Fruit fly (Drosophila melanogaster) whole organism, embryonic: ENCODE results near the gene Obp28a.

Experiments used
- Antp ChIP-seq: fragments of 200-800 bp; sonication (Bioruptor generic); optimal IDR thresholded peaks from 3 replicates; lab custom pipeline; 2016; ENCODE audit warnings: missing biosample characterization, missing genetic modification characterization
- CG10366 ChIP-seq: fragments of 200-800 bp; sonication (Bioruptor generic); IDR thresholded peaks from 2 replicates; pipeline ENCODE4 v1.3.6; 2022; ENCODE audit warnings: missing biosample characterization, missing genetic modification characterization
- CG11398 ChIP-seq: fragments of 200-800 bp; sonication (Bioruptor generic); optimal IDR thresholded peaks from 2 replicates; lab custom pipeline; 2016; ENCODE audit warnings: missing biosample characterization, missing genetic modification characterization
- CG11560 ChIP-seq: fragments of 200-800 bp; sonication (Bioruptor generic); IDR thresholded peaks from 3 replicates; pipeline ENCODE4 v1.3.6; 2022; ENCODE audit warnings: missing biosample characterization, missing genetic modification characterization
- CG12299 ChIP-seq: fragments of 200-800 bp; sonication (Bioruptor generic); optimal IDR thresholded peaks from 2 replicates; lab custom pipeline; 2018; ENCODE audit warnings: missing biosample characterization, mild to moderate bottlenecking, missing genetic modification characterization
- CG1233 ChIP-seq: fragments of 200-800 bp; sonication (Bioruptor generic); optimal IDR thresholded peaks from 4 replicates; lab custom pipeline; 2018; ENCODE audit warnings: missing biosample characterization, mild to moderate bottlenecking, missing genetic modification characterization
- CG14710 ChIP-seq: fragments of 200-800 bp; sonication (Bioruptor generic); optimal IDR thresholded peaks from 3 replicates; lab custom pipeline; 2019; ENCODE audit warnings: missing biosample characterization, mild to moderate bottlenecking, missing genetic modification characterization, moderate library complexity
- CG1647 ChIP-seq: fragments of 200-800 bp; sonication (Bioruptor generic); optimal IDR thresholded peaks from 3 replicates; lab custom pipeline; 2016; ENCODE audit warnings: missing biosample characterization, missing genetic modification characterization
- CG16815 ChIP-seq: fragments of 200-800 bp; sonication (Bioruptor generic); optimal IDR thresholded peaks from 3 replicates; lab custom pipeline; 2017; ENCODE audit warnings: missing biosample characterization, mild to moderate bottlenecking, missing genetic modification characterization
- CG17385 ChIP-seq: fragments of 200-800 bp; sonication (Bioruptor generic); optimal IDR thresholded peaks from 3 replicates; lab custom pipeline; 2018; ENCODE audit warnings: missing biosample characterization, mild to moderate bottlenecking, missing genetic modification characterization
- CG17829 ChIP-seq: fragments of 200-800 bp; optimal IDR thresholded peaks from 2 replicates; lab custom pipeline; 2019; ENCODE audit warnings: missing biosample characterization, mild to moderate bottlenecking, missing genetic modification characterization, moderate library complexity
- CG2712 ChIP-seq: fragments of 200-800 bp; optimal IDR thresholded peaks from 3 replicates; lab custom pipeline; 2019; ENCODE audit warnings: missing biosample characterization, mild to moderate bottlenecking, missing genetic modification characterization, moderate library complexity
- CG2889 ChIP-seq: fragments of 200-800 bp; sonication (Bioruptor generic); IDR thresholded peaks from 3 replicates; pipeline ENCODE4 v1.3.6; 2022; ENCODE audit warnings: missing biosample characterization, missing genetic modification characterization
- CG42726 ChIP-seq: fragments of 200-800 bp; sonication (Bioruptor generic); IDR thresholded peaks from 2 replicates; pipeline ENCODE4 v1.3.6; 2022; ENCODE audit warnings: missing biosample characterization, missing genetic modification characterization; ENCODE audit not compliant: partially characterized antibody
- CG4404 ChIP-seq: fragments of 200-800 bp; sonication (Bioruptor generic); IDR thresholded peaks from 2 replicates; pipeline ENCODE4 v1.3.6; 2022; ENCODE audit warnings: missing biosample characterization, missing genetic modification characterization
- CG4617 ChIP-seq: fragments of 200-800 bp; sonication (Bioruptor generic); optimal IDR thresholded peaks from 3 replicates; lab custom pipeline; 2016; ENCODE audit warnings: missing biosample characterization, missing genetic modification characterization, borderline replicate concordance
- CG4707 ChIP-seq: fragments of 200-800 bp; sonication (Bioruptor generic); optimal IDR thresholded peaks from 2 replicates; lab custom pipeline; 2018; ENCODE audit warnings: missing biosample characterization, mild to moderate bottlenecking, missing genetic modification characterization, moderate library complexity
- CG6813 ChIP-seq: fragments of 200-800 bp; sonication (Bioruptor generic); optimal IDR thresholded peaks from 2 replicates; lab custom pipeline; 2017; ENCODE audit warnings: missing biosample characterization, missing genetic modification characterization, mild to moderate bottlenecking, moderate library complexity, missing genetic modification reagents
- CG7556 ChIP-seq: fragments of 200-800 bp; sonication (Bioruptor generic); optimal IDR thresholded peaks from 2 replicates; lab custom pipeline; 2017; ENCODE audit warnings: missing biosample characterization, mild to moderate bottlenecking, missing genetic modification characterization
- Chrac-16 ChIP-seq: fragments of 200-800 bp; sonication (Bioruptor generic); optimal IDR thresholded peaks from 3 replicates; lab custom pipeline; 2016; ENCODE audit warnings: missing biosample characterization, missing genetic modification characterization
- CkIIα-i1 ChIP-seq: fragments of 200-800 bp; sonication (Bioruptor generic); IDR thresholded peaks from 2 replicates; pipeline ENCODE4 v1.3.6; 2022; ENCODE audit warnings: missing biosample characterization, missing genetic modification characterization
- Doc2 ChIP-seq: fragments of 200-800 bp; sonication (Bioruptor generic); IDR thresholded peaks from 2 replicates; pipeline ENCODE4 v1.3.6; 2022; ENCODE audit warnings: missing biosample characterization, missing genetic modification characterization
- Ets65A ChIP-seq: fragments of 200-800 bp; sonication (Bioruptor generic); peaks from one replicate; lab custom pipeline; 2016; ENCODE audit warnings: missing biosample characterization, missing genetic modification characterization
- Fer2 ChIP-seq: fragments of 200-800 bp; sonication (Bioruptor generic); optimal IDR thresholded peaks from 2 replicates; lab custom pipeline; 2018; ENCODE audit warnings: missing biosample characterization, mild to moderate bottlenecking, missing genetic modification characterization, moderate library complexity
- Fer3 ChIP-seq: fragments of 200-800 bp; sonication (Bioruptor generic); optimal IDR thresholded peaks from 2 replicates; lab custom pipeline; 2018; ENCODE audit warnings: missing biosample characterization, mild to moderate bottlenecking, missing genetic modification characterization, moderate library complexity
- Hr3 ChIP-seq: fragments of 200-800 bp; sonication (Bioruptor generic); optimal IDR thresholded peaks from 3 replicates; lab custom pipeline; 2016; ENCODE audit warnings: missing biosample characterization, missing genetic modification characterization
- NC2α ChIP-seq: fragments of 200-800 bp; sonication (Bioruptor generic); optimal IDR thresholded peaks from 2 replicates; lab custom pipeline; 2016; ENCODE audit warnings: missing biosample characterization, missing genetic modification characterization
- PHDP ChIP-seq: fragments of 200-800 bp; sonication (Bioruptor generic); optimal IDR thresholded peaks from 3 replicates; lab custom pipeline; 2018; ENCODE audit warnings: missing biosample characterization, mild to moderate bottlenecking, missing genetic modification characterization, moderate library complexity
- Pdp1 ChIP-seq, 2 experiments: fragments of 200-800 bp; sonication (Bioruptor generic); optimal IDR thresholded peaks; 3 replicates each; lab custom pipeline; 2016; ENCODE audit warnings: missing biosample characterization in 2 of 2, missing genetic modification characterization in 2 of 2, mild to moderate bottlenecking in 1 of 2, moderate library complexity in 1 of 2
- Sox102F ChIP-seq: fragments of 200-800 bp; sonication (Bioruptor generic); optimal IDR thresholded peaks from 2 replicates; lab custom pipeline; 2018; ENCODE audit warnings: missing biosample characterization, mild to moderate bottlenecking, missing genetic modification characterization, moderate library complexity
- Stat92E ChIP-seq, 3 experiments: fragments of >200 bp in 2 of 3; fragments of 200-800 bp in 1 of 3; sonication (Bioruptor generic) in 1 of 3; optimal IDR thresholded peaks; 2 replicates each; lab custom pipeline; 2017 to 2019; ENCODE audit warnings: missing biosample characterization in 3 of 3, missing genetic modification characterization in 3 of 3, mild to moderate bottlenecking in 1 of 3, moderate library complexity in 1 of 3
- abd-A ChIP-seq: fragments of 200-800 bp; sonication (Bioruptor generic); optimal IDR thresholded peaks from 3 replicates; lab custom pipeline; 2019; ENCODE audit warnings: missing biosample characterization, mild to moderate bottlenecking, missing genetic modification characterization, moderate library complexity
- ac ChIP-seq: fragments of 200-800 bp; sonication (Bioruptor generic); optimal IDR thresholded peaks from 3 replicates; lab custom pipeline; 2017; ENCODE audit warnings: missing biosample characterization, mild to moderate bottlenecking, missing genetic modification characterization
- cato ChIP-seq: fragments of 200-800 bp; sonication (Bioruptor generic); optimal IDR thresholded peaks from 2 replicates; lab custom pipeline; 2016; ENCODE audit warnings: missing biosample characterization, missing genetic modification characterization, borderline replicate concordance
- chn ChIP-seq: fragments of 200-800 bp; sonication (Bioruptor generic); optimal IDR thresholded peaks from 2 replicates; lab custom pipeline; 2016; ENCODE audit warnings: missing biosample characterization, missing genetic modification characterization
- dati ChIP-seq: fragments of 200-800 bp; sonication (Bioruptor generic); IDR thresholded peaks from 2 replicates; pipeline ENCODE4 v1.3.6; 2022; ENCODE audit warnings: missing biosample characterization, missing genetic modification characterization
- disco-r ChIP-seq: fragments of 200-800 bp; sonication (Bioruptor generic); optimal IDR thresholded peaks from 2 replicates; lab custom pipeline; 2016; ENCODE audit warnings: missing biosample characterization, missing genetic modification characterization
- lov ChIP-seq, 2 experiments: fragments of 200-800 bp in 1 of 2; fragments of >200 bp in 1 of 2; sonication (Bioruptor generic) in 1 of 2; IDR thresholded peaks in 1 of 2; optimal IDR thresholded peaks in 1 of 2; 2 replicates in 1 of 2; 3 replicates in 1 of 2; pipeline versions ENCODE4 v1.3.6 to Lab custom; 2017 to 2022; ENCODE audit warnings: missing biosample characterization in 1 of 2, missing genetic modification characterization in 1 of 2
- pan ChIP-seq, 4 experiments: fragments of >200 bp in 3 of 4; fragments of 200-800 bp in 1 of 4; sonication (Bioruptor generic) in 1 of 4; optimal IDR thresholded peaks in 3 of 4; IDR thresholded peaks in 1 of 4; 2 replicates each; pipeline versions ENCODE4 v1.3.6 to Lab custom; 2017 to 2022; ENCODE audit warnings: missing biosample characterization in 2 of 4, missing genetic modification characterization in 2 of 4, mixed read lengths in 1 of 4
- phol ChIP-seq: fragments of 200-800 bp; sonication (Bioruptor generic); optimal IDR thresholded peaks from 3 replicates; lab custom pipeline; 2018; ENCODE audit warnings: missing biosample characterization, mild to moderate bottlenecking, missing genetic modification characterization, moderate library complexity
- prd ChIP-seq, 3 experiments: fragments of >200 bp in 2 of 3; fragments of 200-800 bp in 1 of 3; sonication (Bioruptor generic) in 1 of 3; optimal IDR thresholded peaks in 2 of 3; IDR thresholded peaks in 1 of 3; 2 replicates in 2 of 3; 3 replicates in 1 of 3; pipeline versions ENCODE4 v1.3.6 to Lab custom; 2017 to 2022; ENCODE audit warnings: missing biosample characterization in 1 of 3, missing genetic modification characterization in 1 of 3
- pum ChIP-seq: fragments of 200-800 bp; sonication (Bioruptor generic); optimal IDR thresholded peaks from 2 replicates; lab custom pipeline; 2016; ENCODE audit warnings: missing biosample characterization, missing genetic modification characterization
- ranshi ChIP-seq: fragments of 200-800 bp; sonication (Bioruptor generic); IDR thresholded peaks from 2 replicates; pipeline ENCODE4 v1.3.6; 2022; ENCODE audit warnings: missing biosample characterization, missing genetic modification characterization
- run ChIP-seq: fragments of 200-800 bp; sonication (Bioruptor generic); optimal IDR thresholded peaks from 3 replicates; lab custom pipeline; 2018; ENCODE audit warnings: missing biosample characterization, mild to moderate bottlenecking, missing genetic modification characterization
- tx ChIP-seq: fragments of 200-800 bp; sonication (Bioruptor generic); optimal IDR thresholded peaks from 2 replicates; lab custom pipeline; 2016; ENCODE audit warnings: missing biosample characterization, missing genetic modification characterization
- unpg ChIP-seq: fragments of 200-800 bp; sonication (Bioruptor generic); optimal IDR thresholded peaks from 3 replicates; lab custom pipeline; 2018; ENCODE audit warnings: missing biosample characterization, mild to moderate bottlenecking, missing genetic modification characterization, moderate library complexity
- wek ChIP-seq: fragments of 200-800 bp; sonication (Bioruptor generic); optimal IDR thresholded peaks from 3 replicates; lab custom pipeline; 2018; ENCODE audit warnings: missing biosample characterization, mild to moderate bottlenecking, missing genetic modification characterization, moderate library complexity

The Obp28a gene

dm6 chr2L:7541047-7541726 is 44.0 kb upstream of the Obp28a start (continued):
- TF ChIP-seq prd (optimal IDR thresholded peaks at IDR 0.05; lab: Kevin White, UChicago) (no peak), prd (GFP tag; IDR thresholded peaks at IDR 0.05; lab: Robert Waterston, UW) (peak; percentile 66), Hr3 (GFP tag; lab: Kevin White, UChicago) (peak; percentile 19), CG16815 (GFP tag; lab: Kevin White, UChicago) (peak; percentile 16), CG7556 (GFP tag; lab: Kevin White, UChicago) (peak; percentile 44), Fer3 (tag; lab: Kevin White, UChicago) (peak; percentile 15), abd-A (tag; lab: Kevin White, UChicago) (peak; percentile 8), disco-r (GFP tag; lab: Kevin White, UChicago) (no peak), CG2889 (GFP tag; lab: Robert Waterston, UW) (no peak), Antp (GFP tag; lab: Kevin White, UChicago) (no peak), CG17829 (tag; lab: Kevin White, UChicago) (peak; percentile 53), chn (GFP tag; lab: Kevin White, UChicago) (no peak), CG4617 (no peak), wek (GFP tag; lab: Kevin White, UChicago) (no peak), CG1647 (GFP tag; lab: Kevin White, UChicago) (no peak), CG11560 (tag; lab: Robert Waterston, UW) (no peak), CG4404 (GFP tag; lab: Robert Waterston, UW) (peak; percentile 26; the same call in 1 of the 2 replicates), CG12299 (tag; lab: Kevin White, UChicago) (no peak), Pdp1 (GFP tag; optimal IDR thresholded peaks at IDR 0.05; lab: Kevin White, UChicago) (peak in 1 of 2 experiments; percentile 35), ac (GFP tag; lab: Kevin White, UChicago) (no peak), CG6813 (GFP tag; lab: Kevin White, UChicago) (no peak), CG2712 (tag; lab: Kevin White, UChicago) (peak; percentile 69), ranshi (peak; percentile 39; the same call in 1 of the 2 replicates), tx (GFP tag; lab: Kevin White, UChicago) (no peak), NC2α (GFP tag; lab: Kevin White, UChicago) (no peak), phol (tag; lab: Kevin White, UChicago) (peak; percentile 62), unpg (peak; percentile 62), Ets65A (GFP tag; lab: Kevin White, UChicago) (peak; percentile 21), CG4707 (GFP tag; lab: Kevin White, UChicago) (no peak), run (tag; lab: Kevin White, UChicago) (no peak), CG1233 (GFP tag; lab: Kevin White, UChicago) (peak; percentile 3), CG17385 (GFP tag; lab: Kevin White, UChicago) (peak; percentile 38), CG14710 (tag; lab: Kevin White, UChicago) (peak; percentile 40), Chrac-16 (GFP tag; lab: Kevin White, UChicago) (peak; percentile 20), PHDP (tag; lab: Kevin White, UChicago) (peak; percentile 5), Sox102F (GFP tag; lab: Kevin White, UChicago) (peak; percentile 50), CG42726 (GFP tag; lab: Robert Waterston, UW) (no peak), pan (optimal IDR thresholded peaks at IDR 0.05; lab: Kevin White, UChicago) (no peak), pan (GFP tag; optimal IDR thresholded peaks at IDR 0.05 in 1 of 2, IDR thresholded peaks at IDR 0.05 in 1 of 2) (peak in 1 of 2 experiments; percentile 37), Doc2 (GFP tag; lab: Robert Waterston, UW) (no peak), CkIIα-i1 (GFP tag; lab: Robert Waterston, UW) (no peak), CG11398 (GFP tag; lab: Kevin White, UChicago) (no peak), pum (GFP tag; lab: Kevin White, UChicago) (no peak), CG10366 (GFP tag; lab: Robert Waterston, UW) (peak; percentile 25), Fer2 (tag; lab: Kevin White, UChicago) (no peak), dati (GFP tag; lab: Robert Waterston, UW) (no peak), lov (optimal IDR thresholded peaks at IDR 0.05; lab: Kevin White, UChicago) (no peak), lov (GFP tag; IDR thresholded peaks at IDR 0.05; lab: Robert Waterston, UW) (no peak), cato (no peak), Stat92E (GFP tag; optimal IDR thresholded peaks at IDR 0.05; lab: Kevin White, UChicago) (no peak)
